Fruit fly (Drosophila melanogaster) Kc167 (cell line): ENCODE measurements around the gene CG32512.

Experiments used
- Sin3A ChIP-seq: fragments of >200 bp; optimal IDR thresholded peaks from 2 replicates; lab custom pipeline; 2018; ENCODE audit warnings: missing external identifiers
- h ChIP-seq: fragments of >200 bp; optimal IDR thresholded peaks from 3 replicates; lab custom pipeline; 2018; ENCODE audit warnings: missing external identifiers
- psq ChIP-seq: fragments of >200 bp; optimal IDR thresholded peaks from 2 replicates; lab custom pipeline; 2017; ENCODE audit warnings: missing external identifiers
- ttk ChIP-seq: sonication (Bioruptor generic); optimal IDR thresholded peaks from 2 replicates; lab custom pipeline; 2017; ENCODE audit warnings: missing external identifiers

dm6 chrX:21054963-21055480 lies 12.3 kb downstream of the CG32512 start:
- no peak for TF ChIP-seq h
- no peak for TF ChIP-seq psq (lab: Kevin White, UChicago)
- TF ChIP-seq ttk (lab: Kevin White, UChicago): no peak
- no peak for TF ChIP-seq Sin3A (lab: Kevin White, UChicago)
